Comparison of ENCODE assay signal across 5 fruit fly cellular contexts in the genomic region with DNA sequence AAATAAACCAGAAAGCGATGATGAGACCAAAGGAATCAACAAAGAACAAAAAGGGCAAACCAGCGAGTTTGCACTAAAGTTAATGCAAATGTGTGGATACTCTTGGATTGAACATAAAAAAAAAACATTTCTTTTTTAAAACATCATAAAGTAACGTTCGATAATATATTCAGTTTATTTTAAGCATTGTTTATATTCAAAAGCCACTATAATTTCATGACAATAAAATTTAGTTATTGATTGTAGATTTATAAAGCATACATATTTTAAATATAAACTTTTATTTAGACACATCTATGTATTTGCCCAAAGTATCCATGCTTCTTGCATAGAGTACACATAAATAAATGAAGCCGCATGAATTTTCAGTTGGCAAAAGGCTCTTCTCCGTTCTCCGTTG.
A peak's percentile ranks its signal among the peaks of the same experiment; 100 is the strongest.
TF ChIP-seq lines count a peak whose summit lies in the region.

No protein-coding gene starts in this region.

- TF ChIP-seq CTCF in whole organism, embryonic (GFP tag; optimal IDR thresholded peaks at IDR 0.05; lab: Kevin White, UChicago) = no peak

TF ChIP-seq in whole organism, adult, 20 proteins besides CTCF, POLR2A, EP300 and RAD21:
- TF ChIP-seq Clk (GFP tag; optimal IDR thresholded peaks at IDR 0.05; lab: Kevin White, UChicago) (no peak), tj (GFP tag; optimal IDR thresholded peaks at IDR 0.05; lab: Kevin White, UChicago) (peak; percentile 13)
TF ChIP-seq in whole organism, adult: peak in this region for 1.

TF ChIP-seq in whole organism, embryonic, 481 proteins besides CTCF, POLR2A, EP300 and RAD21:
- TF ChIP-seq pum (GFP tag; optimal IDR thresholded peaks at IDR 0.05; lab: Kevin White, UChicago) (no peak), Bdp1 (GFP tag; optimal IDR thresholded peaks at IDR 0.05; lab: Kevin White, UChicago) (no peak), nom (GFP tag; optimal IDR thresholded peaks at IDR 0.05; lab: Kevin White, UChicago) (peak; percentile 78), tll (GFP tag; optimal IDR thresholded peaks at IDR 0.05; lab: Kevin White, UChicago) (no peak), bsh (GFP tag; optimal IDR thresholded peaks at IDR 0.05; lab: Kevin White, UChicago) (peak in 1 of 2 experiments; percentile 51), rib (GFP tag; IDR thresholded peaks at IDR 0.05; lab: Robert Waterston, UW) (no peak), CG34224 (GFP tag; IDR thresholded peaks at IDR 0.05; lab: Robert Waterston, UW; ENCODE audit: partially characterized antibody) (no peak), CG42726 (GFP tag; IDR thresholded peaks at IDR 0.05; lab: Robert Waterston, UW; ENCODE audit: partially characterized antibody) (no peak), ac (GFP tag; optimal IDR thresholded peaks at IDR 0.05; lab: Kevin White, UChicago) (no peak), Dfd (GFP tag; optimal IDR thresholded peaks at IDR 0.05; lab: Kevin White, UChicago) (no peak), Dip3 (GFP tag; optimal IDR thresholded peaks at IDR 0.05; lab: Kevin White, UChicago) (no peak), CG15601 (tag; optimal IDR thresholded peaks at IDR 0.05; lab: Kevin White, UChicago) (no peak), NK7.1 (GFP tag; optimal IDR thresholded peaks at IDR 0.05; lab: Kevin White, UChicago) (no peak), exex (tag; optimal IDR thresholded peaks at IDR 0.05; lab: Kevin White, UChicago) (no peak), jigr1 (GFP tag; IDR thresholded peaks at IDR 0.05; lab: Robert Waterston, UW) (no peak), lbe (GFP tag; optimal IDR thresholded peaks at IDR 0.05; lab: Kevin White, UChicago) (peak; percentile 69)

TF ChIP-seq in whole organism, prepupa, 60 proteins besides CTCF, POLR2A, EP300 and RAD21 (continues in another document):
- TF ChIP-seq CG31627 (GFP tag; optimal IDR thresholded peaks at IDR 0.05; lab: Kevin White, UChicago) = peak; percentile 67
- peak; percentile 72 for TF ChIP-seq CG3919 (GFP tag; optimal IDR thresholded peaks at IDR 0.05; lab: Kevin White, UChicago)
- TF ChIP-seq Hr38 (GFP tag; optimal IDR thresholded peaks at IDR 0.05; lab: Kevin White, UChicago) = no peak
- TF ChIP-seq svp (GFP tag; lab: Kevin White, UChicago) = peak; percentile 90
- peak; percentile 66 for TF ChIP-seq net (GFP tag; optimal IDR thresholded peaks at IDR 0.05; lab: Kevin White, UChicago)
- TF ChIP-seq vri (GFP tag; optimal IDR thresholded peaks at IDR 0.05; lab: Kevin White, UChicago) = peak; percentile 62
- peak; percentile 96 for TF ChIP-seq Eip78C (GFP tag; lab: Kevin White, UChicago)
- peak; percentile 88 for TF ChIP-seq Ets96B (tag; optimal IDR thresholded peaks at IDR 0.05; lab: Kevin White, UChicago)
- TF ChIP-seq CG3032 (tag; optimal IDR thresholded peaks at IDR 0.05; lab: Kevin White, UChicago) = peak; percentile 92
- TF ChIP-seq fd59A (GFP tag; optimal IDR thresholded peaks at IDR 0.05; lab: Kevin White, UChicago) = peak; percentile 84
- peak; percentile 66 for TF ChIP-seq Blimp-1 (GFP tag; optimal IDR thresholded peaks at IDR 0.05; lab: Kevin White, UChicago)
- no peak for TF ChIP-seq fd85E (GFP tag; optimal IDR thresholded peaks at IDR 0.05; lab: Kevin White, UChicago)
- TF ChIP-seq fkh (GFP tag; optimal IDR thresholded peaks at IDR 0.05; lab: Kevin White, UChicago) = no peak
- TF ChIP-seq dsx (GFP tag; optimal IDR thresholded peaks at IDR 0.05; lab: Kevin White, UChicago; ENCODE audit: poor library complexity, severe bottlenecking) = peak; percentile 88
- peak; percentile 72 for TF ChIP-seq CG9139 (GFP tag; optimal IDR thresholded peaks at IDR 0.05; lab: Kevin White, UChicago)
- TF ChIP-seq CG6854 (GFP tag; optimal IDR thresholded peaks at IDR 0.05; lab: Kevin White, UChicago) = no peak
- peak; percentile 65 for TF ChIP-seq Sox102F (GFP tag; optimal IDR thresholded peaks at IDR 0.05; lab: Kevin White, UChicago)
- TF ChIP-seq Gug (GFP tag; IDR thresholded peaks at IDR 0.05; lab: Robert Waterston, UW) = no peak
- no peak for TF ChIP-seq CG6276 (GFP tag; optimal IDR thresholded peaks at IDR 0.05; lab: Kevin White, UChicago)
- TF ChIP-seq Sox15 (GFP tag; optimal IDR thresholded peaks at IDR 0.05; lab: Kevin White, UChicago) = peak; percentile 61
- peak; percentile 59; the same call in 2 of the 3 replicates for TF ChIP-seq CG8119 (GFP tag; IDR thresholded peaks at IDR 0.05; lab: Robert Waterston, UW)
- TF ChIP-seq CG15336 (GFP tag; IDR thresholded peaks at IDR 0.05; lab: Robert Waterston, UW) = 0 out of 2 replicates have a peak, but pooled peaks have one; percentile 22
- peak; percentile 43 for TF ChIP-seq CG11902 (GFP tag; optimal IDR thresholded peaks at IDR 0.05; lab: Kevin White, UChicago)

TF ChIP-seq in whole organism, pupa, 21 proteins besides CTCF, POLR2A, EP300 and RAD21:
- TF ChIP-seq Snoo (tag; optimal IDR thresholded peaks at IDR 0.05; lab: Kevin White, UChicago) (peak; percentile 80), CG15710 (tag; optimal IDR thresholded peaks at IDR 0.05; lab: Kevin White, UChicago) (peak; percentile 93), gl (tag; optimal IDR thresholded peaks at IDR 0.05; lab: Kevin White, UChicago) (peak; percentile 67), CG8301 (tag; optimal IDR thresholded peaks at IDR 0.05; lab: Kevin White, UChicago) (peak; percentile 41), CG9948 (tag; optimal IDR thresholded peaks at IDR 0.05; lab: Kevin White, UChicago) (peak; percentile 90), EcR (GFP tag; optimal IDR thresholded peaks at IDR 0.05; lab: Kevin White, UChicago) (peak; percentile 14), CG13204 (GFP tag; optimal IDR thresholded peaks at IDR 0.05; lab: Kevin White, UChicago) (peak; percentile 55), CG17806 (tag; optimal IDR thresholded peaks at IDR 0.05; lab: Kevin White, UChicago) (peak; percentile 84), CG4496 (GFP tag; IDR thresholded peaks at IDR 0.05; lab: Robert Waterston, UW) (no peak), D1 (tag; optimal IDR thresholded peaks at IDR 0.05; lab: Kevin White, UChicago) (peak; percentile 81), Pif1A (GFP tag; optimal IDR thresholded peaks at IDR 0.05; lab: Kevin White, UChicago) (peak; percentile 63), CG34367 (tag; optimal IDR thresholded peaks at IDR 0.05; lab: Kevin White, UChicago) (peak; percentile 83), rn (GFP tag; IDR thresholded peaks at IDR 0.05; lab: Robert Waterston, UW) (no peak), CG10348 (GFP tag; IDR thresholded peaks at IDR 0.05; lab: Robert Waterston, UW) (no peak), CG32121 (GFP tag; IDR thresholded peaks at IDR 0.05; lab: Robert Waterston, UW) (no peak), CG14655 (GFP tag; optimal IDR thresholded peaks at IDR 0.05; lab: Kevin White, UChicago) (peak; percentile 71), Ets98B (GFP tag; IDR thresholded peaks at IDR 0.05; lab: Robert Waterston, UW) (no peak), fd96Ca (GFP tag; IDR thresholded peaks at IDR 0.05; lab: Robert Waterston, UW) (no peak), Pif1B (GFP tag; optimal IDR thresholded peaks at IDR 0.05; lab: Kevin White, UChicago) (peak; percentile 62), CG12605 (GFP tag; IDR thresholded peaks at IDR 0.05; lab: Robert Waterston, UW) (no peak), CG8159 (tag; optimal IDR thresholded peaks at IDR 0.05; lab: Kevin White, UChicago) (peak; percentile 93)

TF ChIP-seq in whole organism, wandering third instar larva, 38 proteins besides CTCF, POLR2A, EP300 and RAD21 (continues in another document):
- no peak for TF ChIP-seq Hr78 (GFP tag; optimal IDR thresholded peaks at IDR 0.05; lab: Kevin White, UChicago)
- no peak for TF ChIP-seq lola (GFP tag; optimal IDR thresholded peaks at IDR 0.05; lab: Kevin White, UChicago)
- peak; percentile 40 for TF ChIP-seq tai (GFP tag; optimal IDR thresholded peaks at IDR 0.05; lab: Kevin White, UChicago)
- TF ChIP-seq Myc (optimal IDR thresholded peaks at IDR 0.05; lab: Kevin White, UChicago) = no peak
- peak; percentile 90 for TF ChIP-seq psq (GFP tag; optimal IDR thresholded peaks at IDR 0.05; lab: Kevin White, UChicago)
- TF ChIP-seq Hnf4 (GFP tag; optimal IDR thresholded peaks at IDR 0.05; lab: Kevin White, UChicago) = peak; percentile 51
- peak; percentile 89 for TF ChIP-seq Sp1 (GFP tag; optimal IDR thresholded peaks at IDR 0.05; lab: Kevin White, UChicago)
- peak; percentile 12 for TF ChIP-seq CG32264 (GFP tag; optimal IDR thresholded peaks at IDR 0.05; lab: Kevin White, UChicago)
- TF ChIP-seq jim (GFP tag; optimal IDR thresholded peaks at IDR 0.05; lab: Kevin White, UChicago) = no peak
- TF ChIP-seq Vsx2 (GFP tag; optimal IDR thresholded peaks at IDR 0.05; lab: Kevin White, UChicago; ENCODE audit: partially characterized antibody) = no peak
- TF ChIP-seq Dif (GFP tag; optimal IDR thresholded peaks at IDR 0.05; lab: Kevin White, UChicago; ENCODE audit: partially characterized antibody) = no peak
- TF ChIP-seq Rel (GFP tag; optimal IDR thresholded peaks at IDR 0.05; lab: Kevin White, UChicago) = no peak
- no peak for TF ChIP-seq Rel (tag; optimal IDR thresholded peaks at IDR 0.05; lab: Kevin White, UChicago)
- no peak for TF ChIP-seq usp (GFP tag; optimal IDR thresholded peaks at IDR 0.05; lab: Kevin White, UChicago)
- no peak for TF ChIP-seq CrebA (GFP tag; optimal IDR thresholded peaks at IDR 0.05; lab: Kevin White, UChicago; ENCODE audit: borderline replicate concordance)
- peak; percentile 61 for TF ChIP-seq dmrt93B (GFP tag; optimal IDR thresholded peaks at IDR 0.05; lab: Kevin White, UChicago)
- TF ChIP-seq Jra (GFP tag; optimal IDR thresholded peaks at IDR 0.05; lab: Kevin White, UChicago) = peak; percentile 34
- no peak for TF ChIP-seq N (GFP tag; optimal IDR thresholded peaks at IDR 0.05; lab: Kevin White, UChicago)
- no peak for TF ChIP-seq pan (optimal IDR thresholded peaks at IDR 0.05; lab: Kevin White, UChicago)
- TF ChIP-seq dsf (GFP tag; optimal IDR thresholded peaks at IDR 0.05; lab: Kevin White, UChicago; ENCODE audit: borderline replicate concordance) = no peak
- peak; percentile 66 for TF ChIP-seq rgr (GFP tag; optimal IDR thresholded peaks at IDR 0.05; lab: Kevin White, UChicago)
- no peak for TF ChIP-seq sv (GFP tag; optimal IDR thresholded peaks at IDR 0.05; lab: Kevin White, UChicago)
- no peak for TF ChIP-seq Mio (GFP tag; optimal IDR thresholded peaks at IDR 0.05; lab: Kevin White, UChicago)
- TF ChIP-seq ey (GFP tag; optimal IDR thresholded peaks at IDR 0.05; lab: Kevin White, UChicago) = peak; percentile 66
- TF ChIP-seq sage (GFP tag; optimal IDR thresholded peaks at IDR 0.05; lab: Kevin White, UChicago) = peak; percentile 34
- TF ChIP-seq woc (GFP tag; optimal IDR thresholded peaks at IDR 0.05; lab: Kevin White, UChicago) = peak; percentile 85
- no peak for TF ChIP-seq Abd-B (GFP tag; optimal IDR thresholded peaks at IDR 0.05; lab: Kevin White, UChicago)
- peak; percentile 59 for TF ChIP-seq CG9705 (GFP tag; optimal IDR thresholded peaks at IDR 0.05; lab: Kevin White, UChicago)
- TF ChIP-seq Hr83 (GFP tag; optimal IDR thresholded peaks at IDR 0.05; lab: Kevin White, UChicago; ENCODE audit: poor library complexity, severe bottlenecking) = no peak
- no peak for TF ChIP-seq dl (GFP tag; optimal IDR thresholded peaks at IDR 0.05; lab: Kevin White, UChicago; ENCODE audit: insufficient read depth in 1 of 2, partially characterized antibody in 2 of 2)
- no peak for TF ChIP-seq Dfd (GFP tag; optimal IDR thresholded peaks at IDR 0.05; lab: Kevin White, UChicago)
